Worm (Caenorhabditis elegans) whole organism, L1 larva: ENCODE results near the gene twnk-1.

ENCODE experiments used
- C16A3.4 ChIP-seq: fragments of 150-350 bp; optimal IDR thresholded peaks from 2 replicates; lab custom pipeline; 2014; ENCODE audit warnings: missing biosample characterization, missing genetic modification characterization
- C34B4.2 ChIP-seq: sonication (generic microtip); optimal IDR thresholded peaks from 2 replicates; lab custom pipeline; 2017; ENCODE audit warnings: mild to moderate bottlenecking, missing genetic modification characterization, missing compliant biosample characterization
- F16B12.6 ChIP-seq: fragments of 150-350 bp; optimal IDR thresholded peaks from 2 replicates; lab custom pipeline; 2014; ENCODE audit warnings: missing biosample characterization, missing genetic modification characterization
- alr-1 ChIP-seq: fragments of 200-800 bp; sonication (Bioruptor generic); optimal IDR thresholded peaks from 2 replicates; lab custom pipeline; 2018; ENCODE audit warnings: borderline replicate concordance, mild to moderate bottlenecking, missing genetic modification characterization, missing compliant biosample characterization
- aly-2 ChIP-seq: fragments of 150-350 bp; optimal IDR thresholded peaks from 2 replicates; lab custom pipeline; 2014; ENCODE audit warnings: missing biosample characterization, missing genetic modification characterization
- ama-1 ChIP-seq: fragments of 150-350 bp; optimal IDR thresholded peaks from 2 replicates; lab custom pipeline; 2014
- blmp-1 ChIP-seq: fragments of 150-350 bp; optimal IDR thresholded peaks from 2 replicates; lab custom pipeline; 2014; ENCODE audit warnings: missing biosample characterization, missing genetic modification characterization
- ceh-82 ChIP-seq, 3 experiments: fragments of 150-350 bp in 1 of 3; sonication (generic microtip) in 2 of 3; optimal IDR thresholded peaks; 2 replicates each; lab custom pipeline; 2014 to 2017; ENCODE audit warnings: missing biosample characterization in 3 of 3, missing genetic modification characterization in 3 of 3
- ceh-88 ChIP-seq: fragments of 200-800 bp; sonication (Bioruptor generic); IDR thresholded peaks from 2 replicates; pipeline ENCODE4 v1.3.6; 2022; ENCODE audit warnings: missing genetic modification characterization, missing compliant biosample characterization
- efl-1 ChIP-seq, 4 experiments: fragments of 150-350 bp; optimal IDR thresholded peaks in 3 of 4; peaks in 1 of 4; 1 replicate in 1 of 4; 2 replicates in 3 of 4; lab custom pipeline; 2014; ENCODE audit warnings: missing biosample characterization in 2 of 4, missing genetic modification characterization in 2 of 4, missing genetic modification reagents in 2 of 4
- egl-13 ChIP-seq: sonication (generic microtip); optimal IDR thresholded peaks from 2 replicates; lab custom pipeline; 2016; ENCODE audit warnings: missing genotype, missing genetic modification reagents, missing genetic modification characterization, missing compliant biosample characterization
- elt-3 ChIP-seq, 6 experiments: fragments of 150-350 bp in 1 of 6; sonication (generic microtip); optimal IDR thresholded peaks; 2 replicates each; lab custom pipeline; 2017 to 2018; ENCODE audit warnings: missing biosample characterization in 6 of 6, missing genetic modification characterization in 6 of 6, inconsistent platforms in 1 of 6
- fkh-10 ChIP-seq: sonication (generic microtip); optimal IDR thresholded peaks from 2 replicates; lab custom pipeline; 2017; ENCODE audit warnings: missing biosample characterization, missing genetic modification reagents, missing genetic modification characterization
- fkh-4 ChIP-seq: sonication (generic microtip); optimal IDR thresholded peaks from 2 replicates; lab custom pipeline; 2016; ENCODE audit warnings: missing compliant biosample characterization, missing genetic modification characterization, borderline replicate concordance
- fkh-8 ChIP-seq: sonication (generic microtip); optimal IDR thresholded peaks from 2 replicates; lab custom pipeline; 2016; ENCODE audit warnings: mild to moderate bottlenecking, missing genetic modification characterization, missing compliant biosample characterization
- grh-1 ChIP-seq: fragments of 200-800 bp; sonication (Bioruptor generic); IDR thresholded peaks from 2 replicates; pipeline ENCODE4 v1.3.6; 2022; ENCODE audit warnings: missing genetic modification reagents, missing genetic modification characterization, missing compliant biosample characterization
- jun-1 ChIP-seq: fragments of 150-350 bp; optimal IDR thresholded peaks from 2 replicates; lab custom pipeline; 2014; ENCODE audit warnings: missing biosample characterization, missing genetic modification reagents, missing genetic modification characterization
- lin-14 ChIP-seq: fragments of 200-800 bp; sonication (Bioruptor generic); optimal IDR thresholded peaks from 2 replicates; lab custom pipeline; 2018; ENCODE audit warnings: mild to moderate bottlenecking, missing genetic modification characterization, moderate library complexity, missing compliant biosample characterization
- lin-35 ChIP-seq, 2 experiments: fragments of 150-350 bp; optimal IDR thresholded peaks; 2 replicates each; lab custom pipeline; 2014; ENCODE audit warnings: missing biosample characterization in 2 of 2, missing genetic modification characterization in 2 of 2, missing genetic modification reagents in 2 of 2
- lsy-2 ChIP-seq, 2 experiments: fragments of 150-350 bp; optimal IDR thresholded peaks; 2 replicates each; lab custom pipeline; 2014; ENCODE audit warnings: missing biosample characterization in 2 of 2, missing genetic modification characterization in 2 of 2
- mab-9 ChIP-seq: fragments of 200-800 bp; sonication (Bioruptor generic); IDR thresholded peaks from 2 replicates; pipeline ENCODE4 v1.3.6; 2022; ENCODE audit warnings: missing genetic modification reagents, missing genetic modification characterization, missing compliant biosample characterization
- mep-1 ChIP-seq: fragments of 150-350 bp; optimal IDR thresholded peaks from 2 replicates; lab custom pipeline; 2014; ENCODE audit warnings: missing biosample characterization, missing genetic modification characterization
- nhr-19 ChIP-seq: fragments of 200-800 bp; sonication (Bioruptor generic); conservative IDR thresholded peaks from 2 replicates; pipeline ENCODE4 v1.3.6; 2022; ENCODE audit warnings: missing genetic modification characterization, missing compliant biosample characterization
- nhr-20 ChIP-seq: sonication (generic microtip); optimal IDR thresholded peaks from 2 replicates; lab custom pipeline; 2016; ENCODE audit warnings: mild to moderate bottlenecking, missing genetic modification characterization, missing compliant biosample characterization
- nhr-47 ChIP-seq: sonication (generic microtip); optimal IDR thresholded peaks from 2 replicates; lab custom pipeline; 2016; ENCODE audit warnings: mild to moderate bottlenecking, missing genetic modification characterization, moderate library complexity, missing compliant biosample characterization
- nhr-71 ChIP-seq: sonication (generic microtip); optimal IDR thresholded peaks from 2 replicates; lab custom pipeline; 2016; ENCODE audit warnings: mild to moderate bottlenecking, missing genetic modification characterization, moderate library complexity, missing compliant biosample characterization
- nhr-76 ChIP-seq: sonication (generic microtip); optimal IDR thresholded peaks from 2 replicates; lab custom pipeline; 2017; ENCODE audit warnings: missing biosample characterization, missing genetic modification characterization
- nhr-85 ChIP-seq: sonication (generic microtip); peaks from one replicate; lab custom pipeline; 2016; ENCODE audit warnings: missing genetic modification characterization, inconsistent platforms, missing compliant biosample characterization
- nhr-90 ChIP-seq: sonication (generic microtip); optimal IDR thresholded peaks from 2 replicates; lab custom pipeline; 2016; ENCODE audit warnings: mild to moderate bottlenecking, missing genetic modification characterization, missing compliant biosample characterization; ENCODE audit not compliant: poor library complexity
- pax-3 ChIP-seq: fragments of 200-800 bp; sonication (Bioruptor generic); optimal IDR thresholded peaks from 2 replicates; lab custom pipeline; 2018; ENCODE audit warnings: mild to moderate bottlenecking, missing genetic modification characterization, moderate library complexity, missing compliant biosample characterization
- pqm-1 ChIP-seq: sonication (generic microtip); optimal IDR thresholded peaks from 3 replicates; lab custom pipeline; 2017; ENCODE audit warnings: missing biosample characterization, missing genetic modification characterization
- rnt-1 ChIP-seq: sonication (generic microtip); optimal IDR thresholded peaks from 2 replicates; lab custom pipeline; 2016; ENCODE audit warnings: mild to moderate bottlenecking, missing genetic modification characterization, moderate library complexity, missing compliant biosample characterization
- skn-1 ChIP-seq: fragments of 150-350 bp; optimal IDR thresholded peaks from 2 replicates; lab custom pipeline; 2014; ENCODE audit warnings: missing biosample characterization, missing genetic modification characterization
- snu-23 ChIP-seq: sonication (generic microtip); optimal IDR thresholded peaks from 2 replicates; lab custom pipeline; 2016; ENCODE audit warnings: missing genetic modification characterization, missing compliant biosample characterization
- sup-37 ChIP-seq: fragments of 200-800 bp; sonication (Bioruptor generic); optimal IDR thresholded peaks from 2 replicates; lab custom pipeline; 2018; ENCODE audit warnings: mild to moderate bottlenecking, missing genetic modification characterization, missing compliant biosample characterization
- tbx-2 ChIP-seq: sonication (generic microtip); optimal IDR thresholded peaks from 2 replicates; lab custom pipeline; 2016; ENCODE audit warnings: missing genetic modification characterization, missing compliant biosample characterization
- tlp-1 ChIP-seq: fragments of 150-350 bp; optimal IDR thresholded peaks from 2 replicates; lab custom pipeline; 2014; ENCODE audit warnings: missing biosample characterization, missing genetic modification characterization
- unc-130 ChIP-seq: fragments of 150-350 bp; optimal IDR thresholded peaks from 2 replicates; lab custom pipeline; 2017; ENCODE audit warnings: missing biosample characterization, missing genetic modification characterization, inconsistent platforms
- unc-62 ChIP-seq: fragments of 150-350 bp; optimal IDR thresholded peaks from 2 replicates; lab custom pipeline; 2014; ENCODE audit warnings: missing biosample characterization, missing genetic modification reagents, missing genetic modification characterization
- unc-86 ChIP-seq: sonication (generic microtip); optimal IDR thresholded peaks from 2 replicates; lab custom pipeline; 2016; ENCODE audit warnings: missing genetic modification characterization, missing compliant biosample characterization
- xbp-1 ChIP-seq: sonication (generic microtip); optimal IDR thresholded peaks from 2 replicates; lab custom pipeline; 2016; ENCODE audit warnings: missing genetic modification characterization, missing compliant biosample characterization
- zag-1 ChIP-seq: fragments of 150-350 bp; optimal IDR thresholded peaks from 2 replicates; lab custom pipeline; 2014; ENCODE audit warnings: missing biosample characterization, missing genetic modification characterization
- zip-4 ChIP-seq: fragments of 200-800 bp; sonication (Bioruptor generic); optimal IDR thresholded peaks from 2 replicates; lab custom pipeline; 2018; ENCODE audit warnings: mild to moderate bottlenecking, missing genetic modification characterization, moderate library complexity, missing compliant biosample characterization
- ztf-11 ChIP-seq, 2 experiments: sonication (generic microtip); optimal IDR thresholded peaks; 2 replicates each; lab custom pipeline; 2016 to 2017; ENCODE audit warnings: missing genetic modification characterization in 2 of 2, missing biosample characterization in 1 of 2, missing compliant biosample characterization in 1 of 2
- ztf-4 ChIP-seq: fragments of 150-350 bp; optimal IDR thresholded peaks from 2 replicates; lab custom pipeline; 2014; ENCODE audit warnings: missing biosample characterization, missing genetic modification characterization

Gene twnk-1

DNA sequence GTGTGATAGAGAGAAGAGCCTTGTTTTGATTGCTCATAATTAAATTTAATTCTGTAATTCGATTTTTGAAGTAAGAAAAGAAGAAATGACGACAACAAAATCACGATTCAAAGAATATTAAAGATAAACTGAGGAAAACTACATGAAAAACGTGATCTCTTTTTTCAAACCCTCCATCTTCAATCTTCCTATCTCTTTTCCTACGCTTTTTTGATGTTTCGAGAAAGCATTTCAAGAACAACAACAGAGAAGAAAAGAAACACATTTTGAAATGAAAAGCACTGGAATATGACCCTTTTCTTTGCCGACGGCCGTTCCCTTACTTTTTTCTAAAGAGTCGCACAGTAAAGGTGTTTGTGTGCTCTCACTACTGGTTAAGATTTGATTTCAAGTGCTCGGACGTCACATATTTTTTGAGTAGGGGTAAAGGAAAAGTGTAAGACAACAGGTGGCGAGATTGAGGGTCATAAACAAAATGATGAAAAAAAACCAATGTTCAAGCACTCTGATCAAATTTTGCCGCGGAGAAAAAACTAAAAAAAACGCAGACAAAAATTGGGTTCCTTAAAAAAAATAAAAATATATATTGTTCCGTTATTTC lies 15.0 kb downstream of the twnk-1 start, which contains the start of gene F13D11.3:
Gene F13D11.3 (minus strand): TSS at position 51 of the 601 bp plus-strand sequence.
- TF ChIP-seq aly-2 (tag; lab: Kevin White, UChicago) (no peak), tlp-1 (tag; lab: Kevin White, UChicago) (no peak), nhr-71 (tag; lab: Kevin White, UChicago) (peak; percentile 44), alr-1 (tag; lab: Kevin White, UChicago) (no peak), fkh-8 (no peak), F16B12.6 (tag; lab: Kevin White, UChicago) (no peak), nhr-20 (tag; lab: Kevin White, UChicago) (peak; percentile 9), ama-1 (lab: Kevin White, UChicago) (no peak), C16A3.4 (tag; lab: Kevin White, UChicago) (no peak), fkh-4 (tag; lab: Kevin White, UChicago) (no peak), lin-35 (GFP tag; optimal IDR thresholded peaks at IDR 0.05; lab: Kevin White, UChicago) (no peak), rnt-1 (tag; lab: Kevin White, UChicago) (peak; percentile 45), unc-130 (tag; lab: Kevin White, UChicago) (no peak), lsy-2 (tag; optimal IDR thresholded peaks at IDR 0.05; lab: Kevin White, UChicago) (peak in 1 of 2 experiments; percentile 21), lin-14 (GFP tag; lab: Kevin White, UChicago) (peak; percentile 39), nhr-47 (tag; lab: Kevin White, UChicago) (no peak)

DNA sequence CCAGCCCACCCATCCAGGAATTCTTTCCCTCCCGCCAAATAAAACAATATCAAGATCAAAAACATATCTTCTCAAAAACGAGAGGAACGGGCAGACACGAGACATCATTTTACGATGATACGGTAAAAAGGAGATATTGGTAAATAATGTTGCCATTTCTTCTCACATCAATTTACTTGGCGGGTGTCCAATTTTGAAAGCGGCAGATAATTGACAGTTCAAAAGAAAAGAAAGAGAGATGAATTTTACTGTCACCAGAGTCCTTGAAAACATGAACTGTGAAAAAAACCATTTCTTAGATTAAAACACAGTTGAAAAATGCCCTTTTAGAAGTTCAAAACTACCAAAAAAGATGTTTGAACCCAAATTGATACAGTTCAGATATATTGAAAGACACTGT lies 19.7 kb downstream of the twnk-1 start:
- peak; percentile 67 for TF ChIP-seq nhr-71 (tag; lab: Kevin White, UChicago)
- TF ChIP-seq mep-1 (tag; lab: Kevin White, UChicago), result peak; percentile 76
- peak; percentile 39 for TF ChIP-seq nhr-20 (tag; lab: Kevin White, UChicago)
- peak; percentile 83 for TF ChIP-seq lin-14 (GFP tag; lab: Kevin White, UChicago)
- TF ChIP-seq rnt-1 (tag; lab: Kevin White, UChicago), result peak; percentile 5
- TF ChIP-seq nhr-85 (tag; lab: Kevin White, UChicago), result peak; percentile 96
- TF ChIP-seq skn-1, result no peak
- peak in 2 of 6 experiments; percentile 25 to 50 for TF ChIP-seq elt-3 (tag; optimal IDR thresholded peaks at IDR 0.05; lab: Kevin White, UChicago)
- TF ChIP-seq nhr-90, result peak; percentile 20
- TF ChIP-seq unc-86, result no peak
- no peak for TF ChIP-seq zag-1 (tag; lab: Kevin White, UChicago)
- TF ChIP-seq C16A3.4 (tag; lab: Kevin White, UChicago), result no peak
- no peak for TF ChIP-seq zip-4 (GFP tag; lab: Kevin White, UChicago)
- TF ChIP-seq blmp-1 (tag; lab: Kevin White, UChicago), result peak; percentile 66
- TF ChIP-seq lsy-2 (tag; optimal IDR thresholded peaks at IDR 0.05; lab: Kevin White, UChicago), result peak in 1 of 2 experiments; percentile 23
- peak; percentile 12; the same call in 1 of the 2 replicates for TF ChIP-seq nhr-19
- no peak for TF ChIP-seq mab-9 (GFP tag; lab: Robert Waterston, UW)
- TF ChIP-seq nhr-47 (tag; lab: Kevin White, UChicago), result no peak
- TF ChIP-seq C34B4.2 (tag; lab: Kevin White, UChicago), result no peak
- TF ChIP-seq snu-23, result peak; percentile 31
- TF ChIP-seq, all 84 proteins: peak for 12

- TF ChIP-seq ceh-82 (tag; optimal IDR thresholded peaks at IDR 0.05; lab: Kevin White, UChicago) (peak; percentile 10 to 45 (median 14)), nhr-19 (peak; percentile 44; the same call in 1 of the 2 replicates), ztf-11 (tag; optimal IDR thresholded peaks at IDR 0.05; lab: Kevin White, UChicago) (peak in 1 of 2 experiments; percentile 24), ceh-88 (no peak; the same call in 1 of the 2 replicates), lin-35 (GFP tag; optimal IDR thresholded peaks at IDR 0.05; lab: Kevin White, UChicago) (peak in 1 of 2 experiments; percentile 22), fkh-10 (peak; percentile 78), nhr-71 (tag; lab: Kevin White, UChicago) (peak; percentile 77), egl-13 (tag; lab: Kevin White, UChicago) (peak; percentile 56), xbp-1 (tag; lab: Kevin White, UChicago) (peak; percentile 16), pax-3 (tag; lab: Kevin White, UChicago) (no peak), unc-86 (peak; percentile 28), unc-62 (GFP tag; lab: Kevin White, UChicago) (no peak), lsy-2 (tag; optimal IDR thresholded peaks at IDR 0.05; lab: Kevin White, UChicago) (peak; percentile 40 to 49), nhr-76 (tag; lab: Kevin White, UChicago) (no peak), F16B12.6 (tag; lab: Kevin White, UChicago) (no peak), ztf-4 (tag; lab: Kevin White, UChicago) (peak; percentile 89), jun-1 (tag; lab: Kevin White, UChicago) (peak; percentile 83), sup-37 (no peak), nhr-20 (tag; lab: Kevin White, UChicago) (peak; percentile 50), pqm-1 (no peak), grh-1 (no peak), efl-1 (optimal IDR thresholded peaks at IDR 0.05; lab: Kevin White, UChicago) (no peak), efl-1 (GFP tag; optimal IDR thresholded peaks at IDR 0.05 in 1 of 2; lab: Kevin White, UChicago) (peak in 1 of 2 experiments; percentile 16), tbx-2 (tag; lab: Kevin White, UChicago) (peak; percentile 50)
Observed at ce11 chrX:5811997-5812562, 21.1 kb downstream of the twnk-1 start.
